Fruit fly (Drosophila melanogaster) whole organism, embryonic: Measurements from ENCODE around the gene Nepl18.

Source experiments
- Adf1 ChIP-seq: fragments of 200-800 bp; sonication (Bioruptor generic); IDR thresholded peaks from 2 replicates; pipeline ENCODE4 v1.3.6; 2022; ENCODE audit warnings: missing biosample characterization, missing genetic modification characterization
- Bdp1 ChIP-seq: fragments of 200-800 bp; sonication (Bioruptor generic); optimal IDR thresholded peaks from 3 replicates; lab custom pipeline; 2016; ENCODE audit warnings: missing biosample characterization, missing genetic modification characterization
- BtbVII ChIP-seq: fragments of 200-800 bp; sonication (Bioruptor generic); optimal IDR thresholded peaks from 3 replicates; lab custom pipeline; 2017; ENCODE audit warnings: missing biosample characterization, mild to moderate bottlenecking, missing genetic modification characterization
- CG11456 ChIP-seq: fragments of 200-800 bp; sonication (Bioruptor generic); IDR thresholded peaks from 3 replicates; pipeline ENCODE4 v1.3.6; 2022; ENCODE audit warnings: missing biosample characterization, missing genetic modification characterization
- CG12236 ChIP-seq: fragments of 200-800 bp; sonication (Bioruptor generic); optimal IDR thresholded peaks from 2 replicates; lab custom pipeline; 2016; ENCODE audit warnings: missing biosample characterization, missing genetic modification characterization
- CG12942 ChIP-seq: fragments of 200-800 bp; sonication (Bioruptor generic); optimal IDR thresholded peaks from 3 replicates; lab custom pipeline; 2016; ENCODE audit warnings: missing biosample characterization, missing genetic modification characterization
- CG15479 ChIP-seq: fragments of 200-800 bp; sonication (Bioruptor generic); optimal IDR thresholded peaks from 3 replicates; lab custom pipeline; 2019; ENCODE audit warnings: missing biosample characterization, mild to moderate bottlenecking, missing genetic modification characterization, moderate library complexity
- CG15514 ChIP-seq: fragments of 200-800 bp; sonication (Bioruptor generic); optimal IDR thresholded peaks from 3 replicates; lab custom pipeline; 2017; ENCODE audit warnings: missing biosample characterization, missing genetic modification characterization, mild to moderate bottlenecking, moderate library complexity, missing genetic modification reagents
- CG2120 ChIP-seq: fragments of 200-800 bp; sonication (Bioruptor generic); optimal IDR thresholded peaks from 3 replicates; lab custom pipeline; 2016; ENCODE audit warnings: missing biosample characterization, missing genetic modification characterization
- CG2678 ChIP-seq: fragments of 200-800 bp; sonication (Bioruptor generic); optimal IDR thresholded peaks from 3 replicates; lab custom pipeline; 2019; ENCODE audit warnings: missing biosample characterization, mild to moderate bottlenecking, missing genetic modification characterization, moderate library complexity
- CG30020 ChIP-seq: fragments of 200-800 bp; optimal IDR thresholded peaks from 2 replicates; lab custom pipeline; 2019; ENCODE audit warnings: missing biosample characterization, mild to moderate bottlenecking, missing genetic modification characterization, moderate library complexity
- CG33557 ChIP-seq: fragments of 200-800 bp; sonication (Bioruptor generic); optimal IDR thresholded peaks from 2 replicates; lab custom pipeline; 2019; ENCODE audit warnings: missing biosample characterization, mild to moderate bottlenecking, missing genetic modification characterization, moderate library complexity
- CG3407 ChIP-seq: fragments of 200-800 bp; sonication (Bioruptor generic); optimal IDR thresholded peaks from 2 replicates; lab custom pipeline; 2018; ENCODE audit warnings: missing biosample characterization, mild to moderate bottlenecking, missing genetic modification characterization
- CG4328 ChIP-seq: fragments of 200-800 bp; sonication (Bioruptor generic); optimal IDR thresholded peaks from 3 replicates; lab custom pipeline; 2017; ENCODE audit warnings: missing biosample characterization, missing genetic modification reagents, missing genetic modification characterization
- CG5180 ChIP-seq: fragments of 200-800 bp; sonication (Bioruptor generic); optimal IDR thresholded peaks from 3 replicates; lab custom pipeline; 2017; ENCODE audit warnings: missing biosample characterization, missing genetic modification characterization, mild to moderate bottlenecking, moderate library complexity, missing genetic modification reagents
- CG6175 ChIP-seq: fragments of 200-800 bp; sonication (Bioruptor generic); IDR thresholded peaks from 3 replicates; pipeline ENCODE4 v1.3.6; 2022; ENCODE audit warnings: missing biosample characterization, missing genetic modification characterization
- CG7372 ChIP-seq: fragments of 200-800 bp; sonication (Bioruptor generic); IDR thresholded peaks from 2 replicates; pipeline ENCODE4 v1.3.6; 2022; ENCODE audit warnings: missing biosample characterization, missing genetic modification characterization
- CG8089 ChIP-seq: fragments of 200-800 bp; sonication (Bioruptor generic); optimal IDR thresholded peaks from 3 replicates; lab custom pipeline; 2016; ENCODE audit warnings: missing biosample characterization, missing genetic modification characterization
- CHES-1-like ChIP-seq: fragments of 200-800 bp; sonication (Bioruptor generic); optimal IDR thresholded peaks from 2 replicates; lab custom pipeline; 2016; ENCODE audit warnings: missing biosample characterization, missing genetic modification characterization
- ERR ChIP-seq: fragments of 200-800 bp; sonication (Bioruptor generic); optimal IDR thresholded peaks from 2 replicates; lab custom pipeline; 2016; ENCODE audit warnings: missing biosample characterization, missing genetic modification characterization
- Hand ChIP-seq: fragments of 200-800 bp; sonication (Bioruptor generic); optimal IDR thresholded peaks from 2 replicates; lab custom pipeline; 2017; ENCODE audit warnings: mild to moderate bottlenecking, missing biosample characterization, missing genetic modification reagents, missing genetic modification characterization
- Hey ChIP-seq: fragments of 200-800 bp; sonication (Bioruptor generic); optimal IDR thresholded peaks from 3 replicates; lab custom pipeline; 2018; ENCODE audit warnings: missing biosample characterization, mild to moderate bottlenecking, missing genetic modification characterization
- Hr78 ChIP-seq, 2 experiments: fragments of 200-800 bp in 1 of 2; fragments of >200 bp in 1 of 2; sonication (Bioruptor generic) in 1 of 2; optimal IDR thresholded peaks; 2 replicates each; lab custom pipeline; 2017 to 2019; ENCODE audit warnings: missing biosample characterization in 2 of 2, missing genetic modification characterization in 2 of 2, mild to moderate bottlenecking in 1 of 2, moderate library complexity in 1 of 2
- Max ChIP-seq: fragments of 200-800 bp; sonication (Bioruptor generic); optimal IDR thresholded peaks from 2 replicates; lab custom pipeline; 2016; ENCODE audit warnings: missing biosample characterization, mild to moderate bottlenecking, missing genetic modification characterization
- Rfx ChIP-seq: fragments of 200-800 bp; sonication (Bioruptor generic); IDR thresholded peaks from 2 replicates; pipeline ENCODE4 v1.3.6; 2022; ENCODE audit warnings: missing biosample characterization, missing genetic modification characterization
- Scr ChIP-seq: fragments of 200-800 bp; sonication (Bioruptor generic); IDR thresholded peaks from 2 replicates; pipeline ENCODE4 v1.3.6; 2022; ENCODE audit warnings: missing biosample characterization, missing genetic modification characterization; ENCODE audit not compliant: partially characterized antibody
- Trl ChIP-seq, 3 experiments: fragments of >200 bp in 2 of 3; fragments of 200-800 bp in 1 of 3; sonication (Bioruptor generic) in 1 of 3; optimal IDR thresholded peaks; 2 replicates in 1 of 3; 3 replicates in 2 of 3; lab custom pipeline; 2016 to 2017; ENCODE audit warnings: missing biosample characterization in 1 of 3, missing genetic modification characterization in 1 of 3
- br ChIP-seq: fragments of >200 bp; optimal IDR thresholded peaks from 2 replicates; lab custom pipeline; 2017
- bsh ChIP-seq, 2 experiments: fragments of 200-800 bp; sonication (Bioruptor generic); optimal IDR thresholded peaks; 2 replicates each; lab custom pipeline; 2017 to 2018; ENCODE audit warnings: mild to moderate bottlenecking in 2 of 2, missing biosample characterization in 2 of 2, missing genetic modification characterization in 2 of 2, moderate library complexity in 1 of 2
- cas ChIP-seq: fragments of 200-800 bp; sonication (Bioruptor generic); IDR thresholded peaks from 2 replicates; pipeline ENCODE4 v1.3.6; 2022; ENCODE audit warnings: missing biosample characterization, missing genetic modification characterization
- caup ChIP-seq: fragments of 200-800 bp; sonication (Bioruptor generic); optimal IDR thresholded peaks from 3 replicates; lab custom pipeline; 2017; ENCODE audit warnings: missing biosample characterization, mild to moderate bottlenecking, missing genetic modification characterization, moderate library complexity; ENCODE audit not compliant: severe bottlenecking
- chinmo ChIP-seq: fragments of 200-800 bp; sonication (Bioruptor generic); IDR thresholded peaks from 4 replicates; pipeline ENCODE4 v1.3.6; 2022; ENCODE audit warnings: missing biosample characterization, missing genetic modification characterization; ENCODE audit not compliant: partially characterized antibody
- ci ChIP-seq: fragments of 200-800 bp; sonication (Bioruptor generic); IDR thresholded peaks from 3 replicates; pipeline ENCODE4 v1.3.6; 2022; ENCODE audit warnings: missing biosample characterization, missing genetic modification characterization
- fru ChIP-seq: fragments of >200 bp; optimal IDR thresholded peaks from 2 replicates; lab custom pipeline; 2017
- ftz-f1 ChIP-seq: fragments of 200-800 bp; sonication (Bioruptor generic); optimal IDR thresholded peaks from 2 replicates; lab custom pipeline; 2016; ENCODE audit warnings: missing biosample characterization, missing genetic modification characterization
- gt ChIP-seq: fragments of 200-800 bp; sonication (Bioruptor generic); IDR thresholded peaks from 2 replicates; pipeline ENCODE4 v1.3.6; 2022; ENCODE audit warnings: missing biosample characterization, missing genetic modification characterization
- knrl ChIP-seq: fragments of 200-800 bp; sonication (Bioruptor generic); IDR thresholded peaks from 3 replicates; pipeline ENCODE4 v1.3.6; 2022; ENCODE audit warnings: missing biosample characterization, missing genetic modification characterization; ENCODE audit not compliant: partially characterized antibody
- pho ChIP-seq: fragments of 200-800 bp; sonication (Bioruptor generic); optimal IDR thresholded peaks from 2 replicates; lab custom pipeline; 2016; ENCODE audit warnings: missing biosample characterization, missing genetic modification characterization
- pzg ChIP-seq: fragments of 200-800 bp; sonication (Bioruptor generic); optimal IDR thresholded peaks from 3 replicates; lab custom pipeline; 2018; ENCODE audit warnings: missing biosample characterization, mild to moderate bottlenecking, missing genetic modification characterization, moderate library complexity
- salm ChIP-seq: fragments of 200-800 bp; sonication (Bioruptor generic); optimal IDR thresholded peaks from 2 replicates; lab custom pipeline; 2018; ENCODE audit warnings: missing biosample characterization, mild to moderate bottlenecking, missing genetic modification characterization
- sd ChIP-seq: fragments of 200-800 bp; sonication (Bioruptor generic); optimal IDR thresholded peaks from 3 replicates; lab custom pipeline; 2018; ENCODE audit warnings: missing biosample characterization, mild to moderate bottlenecking, missing genetic modification characterization, moderate library complexity
- sim ChIP-seq: fragments of 200-800 bp; sonication (Bioruptor generic); IDR thresholded peaks from 2 replicates; pipeline ENCODE4 v1.3.6; 2022; ENCODE audit warnings: missing biosample characterization, missing genetic modification characterization
- sug ChIP-seq: fragments of 200-800 bp; optimal IDR thresholded peaks from 2 replicates; lab custom pipeline; 2019; ENCODE audit warnings: missing biosample characterization, mild to moderate bottlenecking, missing genetic modification characterization, moderate library complexity
- tio ChIP-seq: fragments of 200-800 bp; sonication (Bioruptor generic); optimal IDR thresholded peaks from 2 replicates; lab custom pipeline; 2017; ENCODE audit warnings: missing biosample characterization, missing genetic modification characterization, inconsistent platforms
- trem ChIP-seq: fragments of 200-800 bp; optimal IDR thresholded peaks from 3 replicates; lab custom pipeline; 2019; ENCODE audit warnings: missing biosample characterization, mild to moderate bottlenecking, missing genetic modification characterization, moderate library complexity
- tup ChIP-seq: fragments of 200-800 bp; sonication (Bioruptor generic); optimal IDR thresholded peaks from 2 replicates; lab custom pipeline; 2016; ENCODE audit warnings: missing biosample characterization, mild to moderate bottlenecking, missing genetic modification characterization, moderate library complexity
- twi ChIP-seq: fragments of 200-800 bp; optimal IDR thresholded peaks from 2 replicates; lab custom pipeline; 2019; ENCODE audit warnings: missing biosample characterization, mild to moderate bottlenecking, missing genetic modification characterization, moderate library complexity
- zen2 ChIP-seq: fragments of 200-800 bp; sonication (Bioruptor generic); IDR thresholded peaks from 3 replicates; pipeline ENCODE4 v1.3.6; 2022; ENCODE audit warnings: missing biosample characterization, missing genetic modification characterization; ENCODE audit not compliant: partially characterized antibody

Gene Nepl18

dm6 chr3R:28895014-28895413 lies 19.6 kb downstream of the Nepl18 start (continued):
- TF ChIP-seq fru (lab: Kevin White, UChicago) (no peak), caup (no peak), Rfx (GFP tag; lab: Robert Waterston, UW) (no peak), knrl (no peak), Adf1 (GFP tag; lab: Robert Waterston, UW) (0 out of 2 replicates have a peak, but pooled peaks have one; percentile 15)

- TF ChIP-seq CG6175 (GFP tag; lab: Robert Waterston, UW) (no peak), pzg (no peak), sd (peak; percentile 54), tio (GFP tag; lab: Kevin White, UChicago) (no peak), CG33557 (GFP tag; lab: Kevin White, UChicago) (no peak), Scr (GFP tag; lab: Robert Waterston, UW) (no peak), CG2120 (GFP tag; lab: Kevin White, UChicago) (no peak), Trl (optimal IDR thresholded peaks at IDR 0.05; lab: Kevin White, UChicago) (no peak), Trl (GFP tag; optimal IDR thresholded peaks at IDR 0.05; lab: Kevin White, UChicago) (no peak), chinmo (GFP tag; lab: Robert Waterston, UW) (peak; percentile 79; the same call in 2 of the 4 replicates), salm (tag; lab: Kevin White, UChicago) (peak; percentile 1), BtbVII (GFP tag; lab: Kevin White, UChicago) (no peak), twi (tag; lab: Kevin White, UChicago) (no peak), ftz-f1 (GFP tag; lab: Kevin White, UChicago) (peak; percentile 64), CG3407 (GFP tag; lab: Kevin White, UChicago) (no peak), br (lab: Kevin White, UChicago) (no peak), CG5180 (GFP tag; lab: Kevin White, UChicago) (peak; percentile 5), CG11456 (GFP tag; lab: Robert Waterston, UW) (no peak), tup (GFP tag; lab: Kevin White, UChicago) (no peak), CG8089 (GFP tag; lab: Kevin White, UChicago) (no peak), cas (GFP tag; lab: Robert Waterston, UW) (no peak), sim (no peak), ci (GFP tag; lab: Robert Waterston, UW) (no peak), trem (tag; lab: Kevin White, UChicago) (no peak), CG30020 (tag; lab: Kevin White, UChicago) (no peak), CHES-1-like (GFP tag; lab: Kevin White, UChicago) (no peak), sug (tag; lab: Kevin White, UChicago) (no peak), CG7372 (GFP tag; lab: Robert Waterston, UW) (no peak), Max (GFP tag; lab: Kevin White, UChicago) (no peak), zen2 (GFP tag; lab: Robert Waterston, UW) (no peak), Hand (GFP tag; lab: Kevin White, UChicago) (no peak)
These were observed 22.5 kb downstream of the Nepl18 start for dm6 chr3R:28897891-28898290.

dm6 chr3R:28898921-28899545 lies 23.6 kb downstream of the Nepl18 start:
- TF ChIP-seq Bdp1 (GFP tag; lab: Kevin White, UChicago) (no peak), CG4328 (GFP tag; lab: Kevin White, UChicago) (no peak), CG15479 (GFP tag; lab: Kevin White, UChicago) (no peak), bsh (GFP tag; optimal IDR thresholded peaks at IDR 0.05; lab: Kevin White, UChicago) (no peak), cas (GFP tag; lab: Robert Waterston, UW) (no peak), ERR (GFP tag; lab: Kevin White, UChicago) (no peak), CG2678 (tag; lab: Kevin White, UChicago) (no peak), CG12236 (GFP tag; lab: Kevin White, UChicago) (no peak), Hey (peak; percentile 11), CG2120 (GFP tag; lab: Kevin White, UChicago) (no peak), pho (no peak), CG12942 (GFP tag; lab: Kevin White, UChicago) (no peak), Hr78 (GFP tag; optimal IDR thresholded peaks at IDR 0.05; lab: Kevin White, UChicago) (peak in 1 of 2 experiments; percentile 86), gt (GFP tag; lab: Robert Waterston, UW) (no peak), CG15514 (no peak)
